Worm (Caenorhabditis elegans) whole organism, L2 larva: ENCODE data around the gene twk-35.
A peak's percentile ranks its signal among the peaks of the same experiment; 100 is the strongest.

ENCODE experiments used
- C34F6.9 ChIP-seq: fragments of 150-350 bp; optimal IDR thresholded peaks from 2 replicates; lab custom pipeline; 2014; ENCODE audit warnings: missing biosample characterization, missing genetic modification characterization
- R02D3.7 ChIP-seq: fragments of 150-350 bp; optimal IDR thresholded peaks from 2 replicates; lab custom pipeline; 2014; ENCODE audit warnings: missing biosample characterization, missing genetic modification characterization
- ZK546.5 ChIP-seq: sonication (generic microtip); optimal IDR thresholded peaks from 2 replicates; lab custom pipeline; 2017; ENCODE audit warnings: missing biosample characterization, missing genetic modification characterization
- alr-1 ChIP-seq: fragments of 150-350 bp; optimal IDR thresholded peaks from 2 replicates; lab custom pipeline; 2014; ENCODE audit warnings: missing biosample characterization, missing genetic modification characterization
- aly-2 ChIP-seq: fragments of 150-350 bp; optimal IDR thresholded peaks from 2 replicates; lab custom pipeline; 2014; ENCODE audit warnings: missing biosample characterization, missing genetic modification characterization
- ama-1 ChIP-seq: fragments of 150-350 bp; optimal IDR thresholded peaks from 2 replicates; lab custom pipeline; 2018; ENCODE audit warnings: inconsistent platforms
- ceh-16 ChIP-seq: fragments of 150-350 bp; optimal IDR thresholded peaks from 2 replicates; lab custom pipeline; 2014; ENCODE audit warnings: missing biosample characterization, missing genetic modification characterization
- ceh-82 ChIP-seq: fragments of 150-350 bp; optimal IDR thresholded peaks from 2 replicates; lab custom pipeline; 2014; ENCODE audit warnings: missing biosample characterization, missing genetic modification characterization
- crh-2 ChIP-seq: sonication (generic microtip); optimal IDR thresholded peaks from 2 replicates; lab custom pipeline; 2017; ENCODE audit warnings: missing biosample characterization, missing genetic modification characterization
- egl-27 ChIP-seq: sonication (generic microtip); optimal IDR thresholded peaks from 3 replicates; lab custom pipeline; 2017; ENCODE audit warnings: missing biosample characterization, missing genetic modification reagents, missing genetic modification characterization
- elt-1 ChIP-seq: fragments of 150-350 bp; optimal IDR thresholded peaks from 2 replicates; lab custom pipeline; 2014; ENCODE audit warnings: missing biosample characterization, missing genetic modification characterization
- elt-3 ChIP-seq: sonication (generic microtip); optimal IDR thresholded peaks from 2 replicates; lab custom pipeline; 2017; ENCODE audit warnings: missing biosample characterization, missing genetic modification characterization
- fos-1 ChIP-seq: fragments of 150-350 bp; optimal IDR thresholded peaks from 2 replicates; lab custom pipeline; 2014; ENCODE audit warnings: missing biosample characterization, missing genetic modification characterization
- gmeb-1 ChIP-seq: fragments of 150-350 bp; optimal IDR thresholded peaks from 2 replicates; lab custom pipeline; 2014; ENCODE audit warnings: missing biosample characterization, missing genetic modification characterization
- lin-13 ChIP-seq: fragments of 150-350 bp; optimal IDR thresholded peaks from 2 replicates; lab custom pipeline; 2014; ENCODE audit warnings: missing biosample characterization, missing genetic modification reagents, missing genetic modification characterization
- lin-39 ChIP-seq: fragments of 150-350 bp; optimal IDR thresholded peaks from 2 replicates; lab custom pipeline; 2014; ENCODE audit warnings: missing biosample characterization, missing genetic modification reagents, missing genetic modification characterization
- lsy-2 ChIP-seq, 2 experiments: fragments of 150-350 bp in 1 of 2; sonication (generic microtip) in 1 of 2; optimal IDR thresholded peaks; 2 replicates each; lab custom pipeline; 2014 to 2017; ENCODE audit warnings: missing biosample characterization in 2 of 2, missing genetic modification characterization in 2 of 2
- mab-5 ChIP-seq: fragments of 150-350 bp; optimal IDR thresholded peaks from 2 replicates; lab custom pipeline; 2014; ENCODE audit warnings: missing biosample characterization, missing genetic modification characterization
- mbf-1 ChIP-seq: sonication (generic microtip); optimal IDR thresholded peaks from 2 replicates; lab custom pipeline; 2017; ENCODE audit warnings: missing biosample characterization, missing genetic modification characterization
- mdl-1 ChIP-seq, 2 experiments: fragments of 150-350 bp in 1 of 2; sonication (generic microtip) in 1 of 2; optimal IDR thresholded peaks; 2 replicates each; lab custom pipeline; 2017; ENCODE audit warnings: missing biosample characterization in 2 of 2, missing genetic modification characterization in 2 of 2
- nhr-129 ChIP-seq: fragments of 150-350 bp; optimal IDR thresholded peaks from 2 replicates; lab custom pipeline; 2014; ENCODE audit warnings: missing biosample characterization, missing genetic modification characterization
- nhr-21 ChIP-seq: fragments of 150-350 bp; optimal IDR thresholded peaks from 2 replicates; lab custom pipeline; 2014; ENCODE audit warnings: missing biosample characterization, missing genetic modification characterization
- nhr-23 ChIP-seq: fragments of 150-350 bp; optimal IDR thresholded peaks from 2 replicates; lab custom pipeline; 2014; ENCODE audit warnings: missing biosample characterization, missing genetic modification reagents, missing genetic modification characterization
- nhr-237 ChIP-seq: fragments of 150-350 bp; optimal IDR thresholded peaks from 2 replicates; lab custom pipeline; 2014; ENCODE audit warnings: missing biosample characterization, missing genetic modification characterization
- nhr-25 ChIP-seq: fragments of 150-350 bp; sonication (generic microtip); optimal IDR thresholded peaks from 3 replicates; lab custom pipeline; 2014; ENCODE audit warnings: missing biosample characterization, missing genetic modification characterization
- nhr-6 ChIP-seq: fragments of 150-350 bp; optimal IDR thresholded peaks from 2 replicates; lab custom pipeline; 2014; ENCODE audit warnings: missing biosample characterization, missing genetic modification characterization
- peb-1 ChIP-seq: fragments of 150-350 bp; optimal IDR thresholded peaks from 2 replicates; lab custom pipeline; 2014; ENCODE audit warnings: missing biosample characterization, missing genetic modification characterization
- sem-4 ChIP-seq: fragments of 150-350 bp; optimal IDR thresholded peaks from 2 replicates; lab custom pipeline; 2014; ENCODE audit warnings: missing biosample characterization, missing genetic modification reagents, missing genetic modification characterization
- skn-1 ChIP-seq: sonication (generic microtip); optimal IDR thresholded peaks from 2 replicates; lab custom pipeline; 2017; ENCODE audit warnings: missing biosample characterization, missing genetic modification characterization
- sma-3 ChIP-seq: sonication (generic microtip); optimal IDR thresholded peaks from 2 replicates; lab custom pipeline; 2016; ENCODE audit warnings: missing genetic modification reagents, missing genetic modification characterization, missing compliant biosample characterization
- sma-9 ChIP-seq, 2 experiments: fragments of 150-350 bp in 1 of 2; sonication (generic microtip) in 1 of 2; optimal IDR thresholded peaks; 2 replicates each; lab custom pipeline; 2014 to 2016; ENCODE audit warnings: missing genetic modification characterization in 2 of 2, mild to moderate bottlenecking in 1 of 2, missing biosample characterization in 1 of 2, missing compliant biosample characterization in 1 of 2, missing genetic modification reagents in 1 of 2, moderate library complexity in 1 of 2
- snpc-4 ChIP-seq: fragments of 150-350 bp; optimal IDR thresholded peaks from 2 replicates; lab custom pipeline; 2014; ENCODE audit warnings: missing biosample characterization, missing genetic modification characterization
- unc-39 ChIP-seq: fragments of 150-350 bp; optimal IDR thresholded peaks from 2 replicates; lab custom pipeline; 2014; ENCODE audit warnings: missing biosample characterization, missing genetic modification characterization
- unc-55 ChIP-seq: fragments of 150-350 bp; sonication (generic microtip); optimal IDR thresholded peaks from 3 replicates; lab custom pipeline; 2014; ENCODE audit warnings: missing biosample characterization, missing genetic modification reagents, missing genetic modification characterization
- unc-62 ChIP-seq: fragments of 150-350 bp; optimal IDR thresholded peaks from 2 replicates; lab custom pipeline; 2014; ENCODE audit warnings: missing biosample characterization, missing genetic modification reagents, missing genetic modification characterization
- zag-1 ChIP-seq: fragments of 150-350 bp; optimal IDR thresholded peaks from 2 replicates; lab custom pipeline; 2014; ENCODE audit warnings: missing biosample characterization, missing genetic modification characterization
- ztf-1 ChIP-seq: fragments of 200-800 bp; sonication (Bioruptor generic); conservative IDR thresholded peaks from 2 replicates; pipeline ENCODE4 v1.3.6; 2022; ENCODE audit warnings: missing genetic modification characterization, missing compliant biosample characterization
- ztf-11 ChIP-seq: sonication (generic microtip); optimal IDR thresholded peaks from 2 replicates; lab custom pipeline; 2017; ENCODE audit warnings: missing biosample characterization, missing genetic modification characterization
- ztf-4 ChIP-seq: fragments of 150-350 bp; optimal IDR thresholded peaks from 2 replicates; lab custom pipeline; 2014; ENCODE audit warnings: missing biosample characterization, missing genetic modification characterization

twk-35 gene

ce11 chrV:20832554-20832963 is 30.2 kb upstream of the twk-35 start:
- TF ChIP-seq unc-39 (tag; lab: Kevin White, UChicago) = no peak
- TF ChIP-seq unc-55 (GFP tag; lab: Kevin White, UChicago) = peak; percentile 74
- no peak for TF ChIP-seq nhr-23 (tag; lab: Kevin White, UChicago)
- TF ChIP-seq sma-9 (GFP tag; optimal IDR thresholded peaks at IDR 0.05; lab: Kevin White, UChicago) = peak; percentile 1
- no peak for TF ChIP-seq sma-9 (tag; optimal IDR thresholded peaks at IDR 0.05; lab: Kevin White, UChicago)
- peak in 1 of 2 experiments; percentile 35 for TF ChIP-seq lsy-2 (tag; optimal IDR thresholded peaks at IDR 0.05; lab: Kevin White, UChicago)

ce11 chrV:20837765-20838164 is 25.0 kb upstream of the twk-35 start, which contains the start of gene mrps-12:
Gene mrps-12 (plus strand): TSS chrV:20838080.
- TF ChIP-seq unc-55 (GFP tag; lab: Kevin White, UChicago) (peak; percentile 8), lsy-2 (tag; optimal IDR thresholded peaks at IDR 0.05; lab: Kevin White, UChicago) (peak in 1 of 2 experiments; percentile 42), C34F6.9 (tag; lab: Kevin White, UChicago) (peak; percentile 54), elt-3 (tag; lab: Kevin White, UChicago) (no peak), lin-13 (GFP tag; lab: Kevin White, UChicago) (no peak), nhr-25 (tag; lab: Kevin White, UChicago) (peak; percentile 4)

ce11 chrV:20838565-20838964 is 24.2 kb upstream of the twk-35 start, which contains the start of gene exos-7:
Gene exos-7 (plus strand): TSS chrV:20838865.
- TF ChIP-seq ceh-16 (tag; lab: Kevin White, UChicago) = no peak
- TF ChIP-seq alr-1 (tag; lab: Kevin White, UChicago) = no peak
- no peak for TF ChIP-seq sem-4
- TF ChIP-seq C34F6.9 (tag; lab: Kevin White, UChicago) = no peak
- no peak for TF ChIP-seq lin-13 (GFP tag; lab: Kevin White, UChicago)
- no peak for TF ChIP-seq peb-1 (tag; lab: Kevin White, UChicago)
- no peak for TF ChIP-seq gmeb-1 (tag; lab: Kevin White, UChicago)
- TF ChIP-seq R02D3.7 (tag; lab: Kevin White, UChicago) = no peak
- TF ChIP-seq sma-3 (GFP tag; lab: Kevin White, UChicago) = no peak
- no peak for TF ChIP-seq elt-1 (tag; lab: Kevin White, UChicago)
- TF ChIP-seq ceh-82 = no peak
- TF ChIP-seq ama-1 (lab: Kevin White, UChicago) = no peak
- TF ChIP-seq nhr-21 (tag; lab: Kevin White, UChicago) = no peak
- no peak for TF ChIP-seq skn-1 (tag; lab: Kevin White, UChicago)
- TF ChIP-seq mdl-1 (tag; optimal IDR thresholded peaks at IDR 0.05; lab: Kevin White, UChicago) = no peak
- TF ChIP-seq ztf-4 (tag; lab: Kevin White, UChicago) = no peak
- TF ChIP-seq ZK546.5 (tag; lab: Kevin White, UChicago) = no peak
- no peak for TF ChIP-seq unc-39 (tag; lab: Kevin White, UChicago)

- no peak for TF ChIP-seq ama-1 (lab: Kevin White, UChicago)
- TF ChIP-seq egl-27 (tag; lab: Kevin White, UChicago) = no peak
- TF ChIP-seq, all 48 proteins: peak for 0
Measured at ce11 chrV:20841484-20841883, 21.3 kb upstream of the twk-35 start.

- TF ChIP-seq peb-1 (tag; lab: Kevin White, UChicago) (no peak), alr-1 (tag; lab: Kevin White, UChicago) (no peak), nhr-21 (tag; lab: Kevin White, UChicago) (peak; percentile 21), sem-4 (peak; percentile 1), nhr-237 (tag; lab: Kevin White, UChicago) (no peak), ztf-11 (no peak), sma-3 (GFP tag; lab: Kevin White, UChicago) (peak; percentile 75), mab-5 (tag; lab: Kevin White, UChicago) (peak; percentile 33), lsy-2 (tag; optimal IDR thresholded peaks at IDR 0.05; lab: Kevin White, UChicago) (peak; percentile 93 to 98), ceh-16 (tag; lab: Kevin White, UChicago) (no peak), zag-1 (peak; percentile 25), C34F6.9 (tag; lab: Kevin White, UChicago) (peak; percentile 93), R02D3.7 (tag; lab: Kevin White, UChicago) (no peak), egl-27 (tag; lab: Kevin White, UChicago) (peak; percentile 30), elt-3 (tag; lab: Kevin White, UChicago) (no peak), gmeb-1 (tag; lab: Kevin White, UChicago) (peak; percentile 69), nhr-23 (tag; lab: Kevin White, UChicago) (no peak), ZK546.5 (tag; lab: Kevin White, UChicago) (no peak), elt-1 (tag; lab: Kevin White, UChicago) (no peak), nhr-6 (tag; lab: Kevin White, UChicago) (no peak), aly-2 (no peak), unc-62 (GFP tag; lab: Kevin White, UChicago) (no peak), snpc-4 (tag; lab: Kevin White, UChicago) (peak; percentile 56), ama-1 (lab: Kevin White, UChicago) (peak; percentile 81), lin-13 (GFP tag; lab: Kevin White, UChicago) (peak; percentile 62), lin-39 (no peak), fos-1 (tag; lab: Kevin White, UChicago) (peak; percentile 41), mbf-1 (no peak), nhr-129 (tag; lab: Kevin White, UChicago) (peak; percentile 83), skn-1 (tag; lab: Kevin White, UChicago) (no peak), ztf-4 (tag; lab: Kevin White, UChicago) (peak; percentile 62), ztf-1 (no peak), crh-2 (peak; percentile 77), mdl-1 (tag; optimal IDR thresholded peaks at IDR 0.05; lab: Kevin White, UChicago) (no peak), nhr-25 (tag; lab: Kevin White, UChicago) (peak; percentile 22)
Measured at ce11 chrV:20845524-20846208, 17.1 kb upstream of the twk-35 start, which contains the start of the genes F31D4.2 and fkb-6. Gene F31D4.2 (minus strand): TSS chrV:20845546. Gene fkb-6 (plus strand): TSS chrV:20846158.
